Fruit fly (Drosophila melanogaster) whole organism, prepupa: Measurements from ENCODE around the gene ND-B14.5A.

Source experiments
- CG10631 ChIP-seq: fragments of 200-800 bp; sonication (Bioruptor generic); optimal IDR thresholded peaks from 2 replicates; lab custom pipeline; 2016; ENCODE audit warnings: missing biosample characterization, missing genetic modification characterization
- CG11294 ChIP-seq: fragments of 200-800 bp; sonication (Bioruptor generic); IDR thresholded peaks from 2 replicates; pipeline ENCODE4 v1.3.6; 2022; ENCODE audit warnings: missing biosample characterization, missing genetic modification characterization
- CG1621 ChIP-seq: fragments of 200-800 bp; sonication (Bioruptor generic); optimal IDR thresholded peaks from 3 replicates; lab custom pipeline; 2018; ENCODE audit warnings: missing biosample characterization, mild to moderate bottlenecking, missing genetic modification characterization
- CG6792 ChIP-seq: fragments of 200-800 bp; sonication (Bioruptor generic); optimal IDR thresholded peaks from 3 replicates; lab custom pipeline; 2016; ENCODE audit warnings: missing biosample characterization, missing genetic modification characterization
- Eip75B ChIP-seq: fragments of 200-800 bp; sonication (Bioruptor generic); optimal IDR thresholded peaks from 3 replicates; lab custom pipeline; 2016; ENCODE audit warnings: missing biosample characterization, missing genetic modification characterization
- Eip93F ChIP-seq: fragments of 200-800 bp; sonication (Bioruptor generic); optimal IDR thresholded peaks from 2 replicates; lab custom pipeline; 2016; ENCODE audit warnings: missing biosample characterization, mild to moderate bottlenecking, missing genetic modification characterization
- Hr39 ChIP-seq: fragments of 200-800 bp; sonication (Bioruptor generic); optimal IDR thresholded peaks from 2 replicates; lab custom pipeline; 2016; ENCODE audit warnings: missing biosample characterization, missing genetic modification characterization
- Hr4 ChIP-seq: fragments of 200-800 bp; sonication (Bioruptor generic); optimal IDR thresholded peaks from 3 replicates; lab custom pipeline; 2016; ENCODE audit warnings: missing biosample characterization, missing genetic modification characterization
- Met ChIP-seq: fragments of 200-800 bp; sonication (Bioruptor generic); optimal IDR thresholded peaks from 3 replicates; lab custom pipeline; 2016; ENCODE audit warnings: missing biosample characterization, missing genetic modification characterization
- OdsH ChIP-seq: fragments of 200-800 bp; sonication (Bioruptor generic); optimal IDR thresholded peaks from 3 replicates; lab custom pipeline; 2016; ENCODE audit warnings: missing biosample characterization, missing genetic modification characterization
- Sox15 ChIP-seq: fragments of 200-800 bp; sonication (Bioruptor generic); optimal IDR thresholded peaks from 3 replicates; lab custom pipeline; 2016; ENCODE audit warnings: missing biosample characterization, missing genetic modification characterization
- fd59A ChIP-seq: fragments of 200-800 bp; sonication (Bioruptor generic); optimal IDR thresholded peaks from 2 replicates; lab custom pipeline; 2017; ENCODE audit warnings: missing biosample characterization, mild to moderate bottlenecking, missing genetic modification characterization, missing genetic modification reagents
- spab ChIP-seq: fragments of 200-800 bp; sonication (Bioruptor generic); optimal IDR thresholded peaks from 2 replicates; lab custom pipeline; 2017; ENCODE audit warnings: missing biosample characterization, mild to moderate bottlenecking, missing genetic modification characterization, missing genetic modification reagents

dm6 chrX:2168485-2169199, 3.7 kb upstream of the ND-B14.5A start:
- TF ChIP-seq CG1621 (tag; lab: Kevin White, UChicago) (no peak), Eip93F (GFP tag; lab: Kevin White, UChicago) (no peak), CG6792 (GFP tag; lab: Kevin White, UChicago) (no peak), spab (GFP tag; lab: Kevin White, UChicago) (no peak), Met (no peak), Hr39 (GFP tag; lab: Kevin White, UChicago) (no peak), fd59A (GFP tag; lab: Kevin White, UChicago) (no peak), CG10631 (GFP tag; lab: Kevin White, UChicago) (no peak), CG11294 (no peak), Eip75B (GFP tag; lab: Kevin White, UChicago) (no peak), OdsH (GFP tag; lab: Kevin White, UChicago) (no peak), Hr4 (GFP tag; lab: Kevin White, UChicago) (no peak), Sox15 (GFP tag; lab: Kevin White, UChicago) (no peak)
